Fruit fly (Drosophila melanogaster) whole organism, wandering third instar larva: ENCODE data around the gene CG43095.

Experiments used
- Dif ChIP-seq: fragments of 200-275, 200-300 bp; sonication (Bioruptor generic); optimal IDR thresholded peaks from 2 replicates; lab custom pipeline; 2018; ENCODE audit warnings: missing biosample characterization, missing genetic modification characterization; ENCODE audit not compliant: partially characterized antibody
- h ChIP-seq: fragments of 200-800 bp; sonication (Bioruptor generic); optimal IDR thresholded peaks from 3 replicates; lab custom pipeline; 2016; ENCODE audit warnings: missing biosample characterization, mild to moderate bottlenecking, missing genetic modification characterization
- lola ChIP-seq: fragments of >200 bp; optimal IDR thresholded peaks from 2 replicates; lab custom pipeline; 2017; ENCODE audit warnings: missing biosample characterization, missing genetic modification characterization
- psq ChIP-seq: fragments of 200-800 bp; sonication (Bioruptor generic); optimal IDR thresholded peaks from 3 replicates; lab custom pipeline; 2017; ENCODE audit warnings: missing biosample characterization, mild to moderate bottlenecking, missing genetic modification characterization, moderate library complexity
- tai ChIP-seq: sonication (Bioruptor generic); optimal IDR thresholded peaks from 2 replicates; lab custom pipeline; 2016; ENCODE audit warnings: missing biosample characterization, missing genetic modification characterization

- no peak for TF ChIP-seq Dif (GFP tag; lab: Kevin White, UChicago)
- no peak for TF ChIP-seq tai (GFP tag; lab: Kevin White, UChicago)
- TF ChIP-seq lola (GFP tag; lab: Kevin White, UChicago), result no peak
- no peak for TF ChIP-seq psq (GFP tag; lab: Kevin White, UChicago)
- no peak for TF ChIP-seq h
Observed at dm6 chr3R:22748956-22749355, 22.6 kb downstream of the CG43095 start, which contains the start of gene CG31139.
